Worm (Caenorhabditis elegans) whole organism, mixed stage, embryonic: ENCODE data around the gene F26A1.9.

ENCODE experiments used
- lin-13 ChIP-seq: fragments of 150-350 bp; optimal IDR thresholded peaks from 2 replicates; lab custom pipeline; 2014; ENCODE audit warnings: missing biosample characterization, missing genetic modification characterization
- mep-1 ChIP-seq: fragments of 150-350 bp; optimal IDR thresholded peaks from 2 replicates; lab custom pipeline; 2017; ENCODE audit warnings: missing biosample characterization, missing genetic modification reagents, missing genetic modification characterization, inconsistent platforms
- nhr-12 ChIP-seq: fragments of 150-350 bp; optimal IDR thresholded peaks from 2 replicates; lab custom pipeline; 2014; ENCODE audit warnings: missing biosample characterization, missing genetic modification characterization
- nhr-237 ChIP-seq: fragments of 150-350 bp; optimal IDR thresholded peaks from 2 replicates; lab custom pipeline; 2014; ENCODE audit warnings: missing biosample characterization, missing genetic modification characterization
- unc-39 ChIP-seq: fragments of 150-350 bp; optimal IDR thresholded peaks from 2 replicates; lab custom pipeline; 2014; ENCODE audit warnings: missing biosample characterization, missing genetic modification characterization
- ztf-11 ChIP-seq: fragments of 150-350 bp; optimal IDR thresholded peaks from 2 replicates; lab custom pipeline; 2014; ENCODE audit warnings: missing biosample characterization, missing genetic modification characterization

ce11 chrIII:4852025-4852424 is 22.7 kb upstream of the F26A1.9 start, which contains the start of gene ced-4:
- TF ChIP-seq mep-1 (tag; lab: Kevin White, UChicago) (no peak), lin-13 (tag; lab: Kevin White, UChicago) (no peak), nhr-237 (no peak), ztf-11 (tag; lab: Kevin White, UChicago) (no peak), unc-39 (tag; lab: Kevin White, UChicago) (no peak), nhr-12 (no peak)
